Worm (Caenorhabditis elegans): ENCODE data around the gene Y67D8B.3.
"Not testable (repeated sequence)": the region's sequence is repeated elsewhere in the genome, so short reads cannot be mapped to it uniquely, and the experiment has no call there.

Gene Y67D8B.3

ce11 chrIV:3191466-3191865, 10.5 kb downstream of the Y67D8B.3 start, which contains the start of gene Y67D8B.2:
Gene Y67D8B.2 (minus strand): TSS chrIV:3191566.
- TF ChIP-seq hmg-4 (GFP tag; optimal IDR thresholded peaks at IDR 0.05) (no peak), pes-1 (GFP tag; IDR thresholded peaks at IDR 0.05) (no peak), scrt-1 (GFP tag; IDR thresholded peaks at IDR 0.05) (no peak), hnd-1 (tag; optimal IDR thresholded peaks at IDR 0.05) (no peak), ceh-36 (tag; optimal IDR thresholded peaks at IDR 0.05) (no peak), tbx-37 (GFP tag; conservative IDR thresholded peaks at IDR 0.05) (no peak), flt-1 (GFP tag; IDR thresholded peaks at IDR 0.05) (no peak), B0310.2 (tag; optimal IDR thresholded peaks at IDR 0.05) (no peak), aly-1 (tag; optimal IDR thresholded peaks at IDR 0.05) (no peak), hmbx-1 (tag; optimal IDR thresholded peaks at IDR 0.05) (no peak), tra-4 (tag; optimal IDR thresholded peaks at IDR 0.05) (no peak), sea-1 (GFP tag; conservative IDR thresholded peaks at IDR 0.05) (no peak), ceh-13 (GFP tag; optimal IDR thresholded peaks at IDR 0.05) (no peak), ama-1 (optimal IDR thresholded peaks at IDR 0.05) (no peak), tbx-11 (GFP tag; IDR thresholded peaks at IDR 0.05) (no peak)

DNA sequence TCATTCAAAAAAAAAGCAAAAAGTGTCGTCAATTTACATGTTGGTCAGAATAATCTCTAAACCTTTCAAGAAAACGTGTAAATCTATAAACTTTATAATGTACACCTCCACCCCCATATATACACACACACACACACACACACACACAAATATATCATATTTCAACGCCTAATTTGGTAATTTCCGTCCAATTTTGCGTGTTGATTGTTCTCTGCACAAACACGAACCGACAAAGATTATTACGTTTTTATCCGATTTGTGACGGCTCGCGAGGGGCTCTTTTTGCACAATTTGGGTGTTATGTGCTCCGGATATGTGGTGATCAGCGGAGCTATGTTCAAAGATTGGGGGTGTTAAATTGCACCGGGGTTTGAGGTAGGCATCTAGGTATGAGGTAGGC, 19.1 kb downstream of the Y67D8B.3 start:
- TF ChIP-seq hmbx-1 (tag; optimal IDR thresholded peaks at IDR 0.05) (no peak), flt-1 (GFP tag; IDR thresholded peaks at IDR 0.05) (no peak), F13C5.2 (tag; optimal IDR thresholded peaks at IDR 0.05) (no peak), hmg-4 (GFP tag; optimal IDR thresholded peaks at IDR 0.05) (no peak), ceh-36 (tag; optimal IDR thresholded peaks at IDR 0.05) (no peak), tbx-37 (GFP tag; conservative IDR thresholded peaks at IDR 0.05) (no peak), scrt-1 (GFP tag; IDR thresholded peaks at IDR 0.05) (no peak), ama-1 (optimal IDR thresholded peaks at IDR 0.05) (no peak), hnd-1 (tag; optimal IDR thresholded peaks at IDR 0.05) (no peak), ceh-13 (GFP tag; optimal IDR thresholded peaks at IDR 0.05) (no peak), tra-4 (tag; optimal IDR thresholded peaks at IDR 0.05) (no peak), ets-7 (tag; optimal IDR thresholded peaks at IDR 0.05) (no peak), B0310.2 (tag; optimal IDR thresholded peaks at IDR 0.05) (no peak)

DNA sequence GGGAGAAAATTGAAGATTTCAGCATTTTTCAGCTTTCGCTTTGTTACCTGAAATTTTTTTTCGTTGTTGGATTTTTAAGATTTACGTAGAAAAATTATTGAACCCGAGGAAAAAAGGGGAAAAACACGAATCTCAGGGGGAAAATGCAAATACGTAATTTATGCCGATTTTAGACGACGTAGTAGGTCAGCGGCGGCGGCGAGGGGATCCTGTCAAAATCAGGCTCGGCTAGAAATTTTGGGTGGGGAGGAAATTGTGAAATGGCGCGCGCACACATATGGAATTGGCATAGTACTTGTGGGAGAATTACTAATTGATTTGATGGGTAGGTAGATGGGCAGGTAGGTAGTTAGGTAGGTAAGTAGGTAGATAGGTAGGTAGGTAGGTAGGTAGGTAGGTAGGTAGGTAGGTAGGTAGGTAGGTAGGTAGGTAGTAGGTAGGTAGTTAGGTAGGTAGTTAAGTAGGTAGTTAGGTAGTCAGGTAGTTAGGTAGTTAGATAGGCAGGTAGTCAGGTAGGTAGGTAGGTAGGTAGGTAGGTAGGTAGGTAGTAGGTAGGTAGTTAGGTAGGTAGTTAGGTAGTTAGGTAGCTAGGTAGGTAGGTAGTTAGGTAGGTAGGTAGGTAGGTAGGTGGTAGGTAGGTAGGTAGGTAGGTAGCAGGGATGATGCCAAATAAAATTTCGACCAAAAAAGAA, 25.8 kb downstream of the Y67D8B.3 start, which contains the start of gene nlp-81:
Gene nlp-81 (minus strand): TSS at position 51 of the 692 bp plus-strand sequence.
- no peak for TF ChIP-seq pes-1 (GFP tag; IDR thresholded peaks at IDR 0.05)
- TF ChIP-seq ama-1 (optimal IDR thresholded peaks at IDR 0.05), result no peak
- TF ChIP-seq hmbx-1 (tag; optimal IDR thresholded peaks at IDR 0.05), result peak; percentile 15

ce11 chrIV:3172510-3172909, 29.5 kb downstream of the Y67D8B.3 start, which contains the start of gene Y67D8B.1:
Gene Y67D8B.1 (minus strand): TSS chrIV:3172610.
- TF ChIP-seq pes-1 (GFP tag; IDR thresholded peaks at IDR 0.05); ets-7 (tag; optimal IDR thresholded peaks at IDR 0.05); sea-1 (GFP tag; conservative IDR thresholded peaks at IDR 0.05): not testable (repeated sequence)

DNA sequence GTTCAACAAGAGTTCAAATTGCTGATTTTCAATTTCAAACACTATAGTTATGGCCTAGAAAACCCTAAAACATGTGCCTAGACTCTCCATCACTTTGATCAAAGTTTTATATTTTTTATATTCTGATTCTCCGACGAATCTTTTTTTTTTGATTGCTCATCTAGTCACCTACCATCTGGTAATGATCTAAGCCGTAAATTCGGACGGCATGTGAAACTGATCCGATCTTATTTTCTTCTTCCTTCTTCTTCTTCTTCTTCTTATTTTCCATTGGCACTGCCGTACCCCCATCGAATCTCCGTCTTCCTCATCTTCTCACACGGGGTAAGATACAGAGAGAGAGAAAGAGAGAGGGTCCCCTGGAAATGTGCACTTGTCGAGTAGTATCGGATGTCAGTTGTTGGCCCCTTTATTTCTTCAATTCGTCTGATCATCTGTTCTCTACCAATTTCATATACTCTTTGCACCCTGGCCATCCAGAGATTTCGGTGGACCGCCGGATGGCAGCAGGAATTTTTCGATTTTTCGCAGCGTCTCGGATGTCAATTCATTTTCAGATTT, 33.3 kb downstream of the Y67D8B.3 start:
- TF ChIP-seq ceh-36 (tag; optimal IDR thresholded peaks at IDR 0.05), result no peak
- TF ChIP-seq tbx-37 (GFP tag; conservative IDR thresholded peaks at IDR 0.05), result no peak
- no peak for TF ChIP-seq F13C5.2 (tag; optimal IDR thresholded peaks at IDR 0.05)
- TF ChIP-seq aly-1 (tag; optimal IDR thresholded peaks at IDR 0.05), result no peak
- TF ChIP-seq tbx-11 (GFP tag; IDR thresholded peaks at IDR 0.05), result no peak
- TF ChIP-seq ets-7 (tag; optimal IDR thresholded peaks at IDR 0.05), result no peak
- no peak for TF ChIP-seq hmg-4 (GFP tag; optimal IDR thresholded peaks at IDR 0.05)
- no peak for TF ChIP-seq hmbx-1 (tag; optimal IDR thresholded peaks at IDR 0.05)
- TF ChIP-seq sea-1 (GFP tag; conservative IDR thresholded peaks at IDR 0.05), result no peak
- TF ChIP-seq tra-4 (tag; optimal IDR thresholded peaks at IDR 0.05), result no peak
- TF ChIP-seq flt-1 (GFP tag; IDR thresholded peaks at IDR 0.05), result no peak
- TF ChIP-seq ama-1 (optimal IDR thresholded peaks at IDR 0.05), result no peak
- TF ChIP-seq scrt-1 (GFP tag; IDR thresholded peaks at IDR 0.05), result no peak
- no peak for TF ChIP-seq ceh-13 (GFP tag; optimal IDR thresholded peaks at IDR 0.05)
- TF ChIP-seq pes-1 (GFP tag; IDR thresholded peaks at IDR 0.05), result no peak

- TF ChIP-seq hnd-1 (tag; optimal IDR thresholded peaks at IDR 0.05) (no peak), hmbx-1 (tag; optimal IDR thresholded peaks at IDR 0.05) (no peak), scrt-1 (GFP tag; IDR thresholded peaks at IDR 0.05) (no peak), F13C5.2 (tag; optimal IDR thresholded peaks at IDR 0.05) (no peak), hmg-4 (GFP tag; optimal IDR thresholded peaks at IDR 0.05) (no peak), tbx-11 (GFP tag; IDR thresholded peaks at IDR 0.05) (no peak), aly-1 (tag; optimal IDR thresholded peaks at IDR 0.05) (no peak), ceh-36 (tag; optimal IDR thresholded peaks at IDR 0.05) (no peak), tbx-37 (GFP tag; conservative IDR thresholded peaks at IDR 0.05) (no peak), pes-1 (GFP tag; IDR thresholded peaks at IDR 0.05) (no peak), tra-4 (tag; optimal IDR thresholded peaks at IDR 0.05) (no peak), flt-1 (GFP tag; IDR thresholded peaks at IDR 0.05) (no peak), ama-1 (optimal IDR thresholded peaks at IDR 0.05) (no peak), ceh-13 (GFP tag; optimal IDR thresholded peaks at IDR 0.05) (no peak), sea-1 (GFP tag; conservative IDR thresholded peaks at IDR 0.05) (no peak), B0310.2 (tag; optimal IDR thresholded peaks at IDR 0.05) (no peak), ets-7 (tag; optimal IDR thresholded peaks at IDR 0.05) (no peak)
These were observed 35.1 kb downstream of the Y67D8B.3 start for ce11 chrIV:3166896-3167295.

DNA sequence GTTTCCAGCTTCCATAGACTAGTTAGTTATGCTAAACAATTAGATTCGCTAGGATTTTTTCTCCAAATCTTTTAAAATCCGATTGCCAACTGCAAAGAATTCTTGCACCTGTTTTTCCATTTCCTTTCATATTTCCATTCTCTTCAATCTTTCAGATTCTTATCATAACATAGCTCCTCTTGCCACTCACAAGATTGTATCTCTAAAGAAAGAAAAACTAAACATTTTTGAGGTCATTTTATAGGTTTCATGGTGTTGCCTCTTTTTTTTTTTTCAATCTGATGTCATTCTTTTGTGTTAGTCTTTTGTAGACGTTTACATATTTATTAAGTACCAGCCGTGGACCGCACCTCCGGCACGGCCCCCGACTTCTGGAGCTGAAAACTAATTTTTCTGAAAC, 36.6 kb downstream of the Y67D8B.3 start:
- TF ChIP-seq tbx-11 (GFP tag; IDR thresholded peaks at IDR 0.05), result no peak
- TF ChIP-seq hmg-4 (GFP tag; optimal IDR thresholded peaks at IDR 0.05), result no peak
- TF ChIP-seq ets-7 (tag; optimal IDR thresholded peaks at IDR 0.05), result no peak

All from whole organism, early embryonic.